Fruit fly (Drosophila melanogaster) whole organism: ENCODE data around the gene CG12746.
A peak's percentile ranks its signal among the peaks of the same experiment; 100 is the strongest.

Source experiments
- CG8478 ChIP-seq: fragments of >200 bp; optimal IDR thresholded peaks from 2 replicates; lab custom pipeline; 2018; ENCODE audit warnings: inconsistent platforms
- EcR ChIP-seq, 2 experiments: fragments of >200 bp; optimal IDR thresholded peaks; 2 replicates each; lab custom pipeline; 2017; ENCODE audit warnings: missing biosample characterization in 2 of 2, missing genetic modification characterization in 2 of 2, missing genetic modification reagents in 2 of 2
- psq ChIP-seq: fragments of >200 bp; optimal IDR thresholded peaks from 2 replicates; lab custom pipeline; 2017
- usp ChIP-seq: fragments of >200 bp; optimal IDR thresholded peaks from 2 replicates; lab custom pipeline; 2017; ENCODE audit warnings: missing biosample characterization, missing genetic modification characterization, mixed read lengths

DNA sequence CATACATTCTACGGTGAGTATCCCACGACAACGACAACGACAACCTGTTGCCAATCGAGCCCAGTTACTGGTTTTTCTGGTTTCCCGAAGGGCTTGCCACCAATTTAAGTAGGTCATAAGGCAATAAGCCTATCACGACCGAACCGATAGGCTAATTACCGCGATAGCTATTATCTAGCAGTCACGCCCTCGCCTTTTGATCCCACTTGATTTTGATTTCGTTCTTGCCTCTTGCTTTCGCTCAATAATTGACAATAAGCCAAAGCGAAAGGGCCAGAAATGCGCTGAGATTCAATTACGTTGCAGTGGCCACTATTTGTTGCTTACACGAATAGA is 46.8 kb upstream of the CG12746 start:
- TF ChIP-seq CG8478 (lab: Kevin White, UChicago) (no peak), psq (no peak), EcR (GFP tag; optimal IDR thresholded peaks at IDR 0.05; lab: Kevin White, UChicago) (peak in 1 of 2 experiments; percentile 14), usp (GFP tag; lab: Kevin White, UChicago) (no peak)
